Worm (Caenorhabditis elegans) whole organism, mixed stage, embryonic: ENCODE results near the gene dhc-3.

Experiments used
- blmp-1 ChIP-seq: fragments of 150-350 bp; optimal IDR thresholded peaks from 2 replicates; lab custom pipeline; 2014; ENCODE audit warnings: missing biosample characterization, missing genetic modification characterization
- ceh-43 ChIP-seq: fragments of 200-800 bp; sonication (Bioruptor generic); optimal IDR thresholded peaks from 2 replicates; lab custom pipeline; 2018; ENCODE audit warnings: mild to moderate bottlenecking, missing genetic modification characterization, moderate library complexity, missing compliant biosample characterization
- ces-1 ChIP-seq: fragments of 150-350 bp; optimal IDR thresholded peaks from 2 replicates; lab custom pipeline; 2014; ENCODE audit warnings: missing biosample characterization, missing genetic modification reagents, missing genetic modification characterization
- ham-2 ChIP-seq: fragments of 200-800 bp; sonication (Bioruptor generic); optimal IDR thresholded peaks from 2 replicates; lab custom pipeline; 2018; ENCODE audit warnings: mild to moderate bottlenecking, missing genetic modification characterization, missing compliant biosample characterization
- lin-13 ChIP-seq: fragments of 150-350 bp; optimal IDR thresholded peaks from 2 replicates; lab custom pipeline; 2014; ENCODE audit warnings: missing biosample characterization, missing genetic modification characterization
- mab-5 ChIP-seq: fragments of 150-350 bp; optimal IDR thresholded peaks from 2 replicates; lab custom pipeline; 2014; ENCODE audit warnings: missing biosample characterization, missing genetic modification characterization
- nhr-237 ChIP-seq: fragments of 150-350 bp; optimal IDR thresholded peaks from 2 replicates; lab custom pipeline; 2014; ENCODE audit warnings: missing biosample characterization, missing genetic modification characterization
- nhr-28 ChIP-seq: fragments of 150-350 bp; optimal IDR thresholded peaks from 2 replicates; lab custom pipeline; 2014; ENCODE audit warnings: missing biosample characterization, missing genetic modification characterization
- pha-4 ChIP-seq: fragments of 150-350 bp; optimal IDR thresholded peaks from 2 replicates; lab custom pipeline; 2018; ENCODE audit warnings: missing biosample characterization, missing genetic modification reagents, missing genetic modification characterization
- snpc-4 ChIP-seq: fragments of 150-350 bp; optimal IDR thresholded peaks from 2 replicates; lab custom pipeline; 2014; ENCODE audit warnings: missing biosample characterization, missing genetic modification characterization
- unc-62 ChIP-seq: fragments of 150-350 bp; optimal IDR thresholded peaks from 2 replicates; lab custom pipeline; 2014; ENCODE audit warnings: missing biosample characterization, missing genetic modification reagents, missing genetic modification characterization

ce11 chrV:13184137-13184536 lies 45.4 kb downstream of the dhc-3 start, which contains the start of gene T09E8.4:
- TF ChIP-seq ceh-43 (GFP tag; lab: Kevin White, UChicago) (no peak), nhr-237 (tag; lab: Kevin White, UChicago) (no peak), snpc-4 (no peak), blmp-1 (no peak), mab-5 (tag; lab: Kevin White, UChicago) (no peak), unc-62 (no peak), ham-2 (GFP tag; lab: Kevin White, UChicago) (no peak), nhr-28 (tag; lab: Kevin White, UChicago) (no peak), lin-13 (tag; lab: Kevin White, UChicago) (no peak), ces-1 (no peak), pha-4 (tag; lab: Kevin White, UChicago) (no peak)
